Worm (Caenorhabditis elegans) whole organism, midembryonic: ENCODE measurements around the gene grd-7.

Source experiments
- T22C8.4 ChIP-seq: fragments of 200-800 bp; sonication (Bioruptor generic); IDR thresholded peaks from 2 replicates; pipeline ENCODE4 v1.3.6; 2022; ENCODE audit warnings: missing genetic modification characterization, missing compliant biosample characterization
- cog-1 ChIP-seq: sonication (generic microtip); optimal IDR thresholded peaks from 2 replicates; lab custom pipeline; 2016; ENCODE audit warnings: missing genetic modification characterization, missing compliant biosample characterization
- flt-1 ChIP-seq: fragments of 200-800 bp; sonication (Bioruptor generic); IDR thresholded peaks from 2 replicates; pipeline ENCODE4 v1.3.6; 2022; ENCODE audit warnings: missing genetic modification characterization, missing compliant biosample characterization
- klf-2 ChIP-seq: fragments of 200-800 bp; sonication (Bioruptor generic); conservative IDR thresholded peaks from 2 replicates; pipeline ENCODE4 v1.3.6; 2022; ENCODE audit warnings: missing genetic modification reagents, missing genetic modification characterization, missing compliant biosample characterization
- med-1 ChIP-seq: sonication (generic microtip); optimal IDR thresholded peaks from 2 replicates; lab custom pipeline; 2017; ENCODE audit warnings: missing genetic modification characterization, mild to moderate bottlenecking, missing compliant biosample characterization, antibody characterized with exemption, missing genetic modification reagents; ENCODE audit not compliant: insufficient read depth
- tab-1 ChIP-seq: fragments of 200-800 bp; sonication (Bioruptor generic); IDR thresholded peaks from 2 replicates; pipeline ENCODE4 v1.3.6; 2022; ENCODE audit warnings: missing genetic modification characterization, missing compliant biosample characterization
- ztf-23 ChIP-seq: fragments of 200-800 bp; sonication (Bioruptor generic); IDR thresholded peaks from 2 replicates; pipeline ENCODE4 v1.3.6; 2022; ENCODE audit warnings: missing genetic modification reagents, missing genetic modification characterization, missing compliant biosample characterization
- ztf-29 ChIP-seq: fragments of 200-800 bp; sonication (Bioruptor generic); IDR thresholded peaks from 2 replicates; pipeline ENCODE4 v1.3.6; 2022; ENCODE audit warnings: missing genetic modification reagents, missing genetic modification characterization, missing compliant biosample characterization

DNA sequence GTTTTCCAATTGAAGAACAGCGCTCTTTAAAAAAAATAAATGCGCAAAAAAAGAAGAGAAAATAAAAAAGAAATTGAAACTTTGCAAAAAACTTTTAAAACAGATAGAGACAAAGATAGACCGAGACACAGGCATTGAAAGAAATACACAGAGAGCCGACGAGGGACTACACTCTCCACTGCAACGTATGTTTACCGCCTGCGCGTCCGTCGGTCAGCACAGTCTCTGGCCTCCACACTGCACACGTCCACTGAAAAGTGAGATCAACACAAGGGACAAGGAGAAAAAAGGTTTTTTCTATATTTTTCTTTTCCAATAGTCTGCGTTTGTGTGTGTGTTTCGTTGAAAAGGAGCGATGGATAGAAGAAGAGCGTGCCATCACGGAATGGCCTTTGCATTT, 37.2 kb upstream of the grd-7 start:
- TF ChIP-seq ztf-29 (GFP tag; lab: Robert Waterston, UW) (no peak), flt-1 (GFP tag; lab: Robert Waterston, UW) (no peak), T22C8.4 (GFP tag; lab: Robert Waterston, UW) (no peak), tab-1 (GFP tag; lab: Robert Waterston, UW) (no peak), ztf-23 (no peak), cog-1 (tag; lab: Kevin White, UChicago) (no peak), med-1 (GFP tag; lab: Kevin White, UChicago) (no peak), klf-2 (GFP tag; lab: Robert Waterston, UW) (no peak)
